Worm (Caenorhabditis elegans): Measurements from ENCODE around the gene arrd-3.
"Not testable (repeated sequence)": the region's sequence is repeated elsewhere in the genome, so short reads cannot be mapped to it uniquely, and the experiment has no call there.

The arrd-3 gene

DNA sequence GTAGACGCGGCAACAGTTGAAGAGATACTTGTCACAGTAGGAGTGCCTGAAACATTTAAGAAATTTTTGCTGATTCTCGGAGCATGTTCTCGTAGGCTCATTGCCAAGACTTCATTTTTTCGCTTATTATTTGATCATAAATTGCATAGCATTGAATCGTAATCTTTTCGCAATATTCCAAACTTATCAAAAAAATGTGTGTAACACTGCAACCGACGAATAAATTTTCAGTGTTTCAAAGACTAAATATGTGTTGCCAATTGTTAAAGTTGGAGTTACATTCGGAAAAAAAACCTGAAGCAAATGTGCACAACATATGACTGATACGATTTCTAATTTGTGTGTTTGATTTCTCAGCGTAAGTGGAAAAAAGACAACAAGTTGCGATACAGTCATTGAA, 47.1 kb downstream of the arrd-3 start, which contains the start of gene R09D1.14:
Gene R09D1.14 (minus strand): TSS at position 101 of the 400 bp plus-strand sequence.
- not testable (repeated sequence) for TF ChIP-seq snpc-4, M03D4.4, ceh-39 (tag; optimal IDR thresholded peaks at IDR 0.05)

DNA sequence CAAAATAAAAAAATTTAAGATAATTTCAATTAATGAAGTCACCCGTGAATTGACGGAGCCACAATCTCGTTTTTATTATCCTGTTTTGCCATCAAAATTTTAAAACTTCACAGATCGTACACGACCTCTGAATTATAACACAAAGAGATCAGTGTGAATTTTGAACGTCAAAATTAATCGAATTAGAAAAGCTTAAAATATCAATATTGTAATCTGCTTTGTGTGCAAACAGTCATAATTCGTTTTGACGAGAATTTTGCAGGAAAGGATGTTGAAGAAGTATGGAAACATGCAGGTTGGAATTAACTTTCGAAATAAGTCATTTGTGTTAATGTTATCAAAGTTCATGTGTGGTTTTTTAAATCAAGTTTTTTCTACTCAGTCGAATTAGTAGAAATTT, 49.5 kb downstream of the arrd-3 start, which contains the start of gene chil-21:
Gene chil-21 (minus strand): TSS at position 101 of the 400 bp plus-strand sequence.
- TF ChIP-seq ceh-43 (GFP tag; optimal IDR thresholded peaks at IDR 0.05); cnd-1 (tag; optimal IDR thresholded peaks at IDR 0.05); lin-32 (GFP tag; optimal IDR thresholded peaks at IDR 0.05): not testable (repeated sequence)
